Fruit fly (Drosophila melanogaster): ENCODE measurements around the gene CG9806.

The CG9806 gene

dm6 chrX:10620144-10621005 is 6.5 kb downstream of the CG9806 start, which contains the start of gene CG43347 (continued):
- TF ChIP-seq CG10543 (GFP tag; optimal IDR thresholded peaks at IDR 0.05) = peak; percentile 78
- 0 out of 3 replicates have a peak, but pooled peaks have one; percentile 27 for TF ChIP-seq CG11093 (GFP tag; IDR thresholded peaks at IDR 0.05)
- peak; percentile 27 for TF ChIP-seq CG12769 (tag; optimal IDR thresholded peaks at IDR 0.05)
- TF ChIP-seq eyg (GFP tag; optimal IDR thresholded peaks at IDR 0.05) = no peak
- TF ChIP-seq inv (GFP tag; IDR thresholded peaks at IDR 0.05; ENCODE audit: partially characterized antibody) = no peak
- TF ChIP-seq CG18599 (GFP tag; optimal IDR thresholded peaks at IDR 0.05) = peak; percentile 92
- TF ChIP-seq Med (GFP tag) = peak; percentile 82
- TF ChIP-seq exex (tag; optimal IDR thresholded peaks at IDR 0.05) = peak; percentile 40
- peak; percentile 58 for TF ChIP-seq tin (GFP tag; optimal IDR thresholded peaks at IDR 0.05)
- peak; percentile 28; the same call in 1 of the 2 replicates for TF ChIP-seq ranshi (GFP tag; IDR thresholded peaks at IDR 0.05)
- TF ChIP-seq fd3F (GFP tag; optimal IDR thresholded peaks at IDR 0.05) = peak; percentile 52
- no peak for TF ChIP-seq Ravus (GFP tag; IDR thresholded peaks at IDR 0.05)
- TF ChIP-seq D19A (tag; optimal IDR thresholded peaks at IDR 0.05) = peak; percentile 62
- TF ChIP-seq Optix (GFP tag; IDR thresholded peaks at IDR 0.05) = no peak
- TF ChIP-seq CG4707 (GFP tag; optimal IDR thresholded peaks at IDR 0.05) = no peak
- peak; percentile 73 for TF ChIP-seq scrt (GFP tag; optimal IDR thresholded peaks at IDR 0.05)
- TF ChIP-seq CG17912 (GFP tag; optimal IDR thresholded peaks at IDR 0.05) = no peak
- peak; percentile 74 for TF ChIP-seq zf30C (GFP tag; optimal IDR thresholded peaks at IDR 0.05)
- TF ChIP-seq Bgb (GFP tag; IDR thresholded peaks at IDR 0.05; ENCODE audit: partially characterized antibody) = no peak
- no peak for TF ChIP-seq bbx (GFP tag; IDR thresholded peaks at IDR 0.05; ENCODE audit: partially characterized antibody)
- TF ChIP-seq sens-2 (GFP tag; IDR thresholded peaks at IDR 0.05) = no peak
- peak; percentile 70 for TF ChIP-seq odd (GFP tag; optimal IDR thresholded peaks at IDR 0.05)
- no peak for TF ChIP-seq CG17802 (tag; optimal IDR thresholded peaks at IDR 0.05)
- TF ChIP-seq CG3838 (GFP tag; optimal IDR thresholded peaks at IDR 0.05) = no peak
- TF ChIP-seq kah (GFP tag; optimal IDR thresholded peaks at IDR 0.05) = peak; percentile 11
- peak; percentile 74 for TF ChIP-seq sug (tag; optimal IDR thresholded peaks at IDR 0.05)
- TF ChIP-seq Ets97D (GFP tag; optimal IDR thresholded peaks at IDR 0.05) = no peak
- 0 out of 2 replicates have a peak, but pooled peaks have one; percentile 21 for TF ChIP-seq al (GFP tag; IDR thresholded peaks at IDR 0.05)
- TF ChIP-seq eve (GFP tag; optimal IDR thresholded peaks at IDR 0.05) = no peak
- TF ChIP-seq CG13624 (GFP tag; optimal IDR thresholded peaks at IDR 0.05) = no peak
- TF ChIP-seq slou (GFP tag; optimal IDR thresholded peaks at IDR 0.05) = peak; percentile 47
- peak; percentile 24; the same call in 1 of the 2 replicates for TF ChIP-seq Awh (GFP tag; IDR thresholded peaks at IDR 0.05)
- peak; percentile 86 for TF ChIP-seq Hmr (GFP tag; optimal IDR thresholded peaks at IDR 0.05)
- TF ChIP-seq Sry-δ (GFP tag; optimal IDR thresholded peaks at IDR 0.05) = no peak
- TF ChIP-seq ATbp (GFP tag; optimal IDR thresholded peaks at IDR 0.05) = peak; percentile 70
- no peak for TF ChIP-seq CG6791 (GFP tag; IDR thresholded peaks at IDR 0.05; ENCODE audit: partially characterized antibody)
- TF ChIP-seq Dek (tag; optimal IDR thresholded peaks at IDR 0.05) = peak; percentile 75
- TF ChIP-seq ap (GFP tag; IDR thresholded peaks at IDR 0.05) = 0 out of 2 replicates have a peak, but pooled peaks have one; percentile 38
- TF ChIP-seq bsh (GFP tag; optimal IDR thresholded peaks at IDR 0.05) = peak in 1 of 2 experiments; percentile 72
- TF ChIP-seq CG9932 (GFP tag; IDR thresholded peaks at IDR 0.05) = peak; percentile 58
- peak; percentile 63 for TF ChIP-seq CG8388 (GFP tag; optimal IDR thresholded peaks at IDR 0.05)
- no peak for TF ChIP-seq stwl (tag; optimal IDR thresholded peaks at IDR 0.05)
- TF ChIP-seq CG4328 (GFP tag; optimal IDR thresholded peaks at IDR 0.05) = peak; percentile 61
- peak; percentile 80 for TF ChIP-seq CG17361 (GFP tag; IDR thresholded peaks at IDR 0.05)
- TF ChIP-seq CG7928 (GFP tag; optimal IDR thresholded peaks at IDR 0.05) = no peak
- TF ChIP-seq aop (GFP tag; IDR thresholded peaks at IDR 0.05) = no peak
- TF ChIP-seq CG11695 (GFP tag; IDR thresholded peaks at IDR 0.05) = peak; percentile 39; the same call in 1 of the 3 replicates
- TF ChIP-seq CG8478 (optimal IDR thresholded peaks at IDR 0.05) = no peak
